Worm (Caenorhabditis elegans) whole organism, L3 larva: Measurements from ENCODE around the gene EGAP9.3.

Source experiments
- ama-1 ChIP-seq: fragments of 150-350 bp; optimal IDR thresholded peaks from 2 replicates; lab custom pipeline; 2018
- egl-27 ChIP-seq: sonication (generic microtip); optimal IDR thresholded peaks from 4 replicates; lab custom pipeline; 2017; ENCODE audit warnings: missing biosample characterization, missing genetic modification reagents, missing genetic modification characterization
- elt-3 ChIP-seq, 3 experiments: fragments of 150-350 bp in 1 of 3; sonication (generic microtip) in 2 of 3; optimal IDR thresholded peaks; 2 replicates in 2 of 3; 4 replicates in 1 of 3; lab custom pipeline; 2014 to 2017; ENCODE audit warnings: missing biosample characterization in 3 of 3, missing genetic modification characterization in 3 of 3

- no peak for TF ChIP-seq elt-3 (tag; optimal IDR thresholded peaks at IDR 0.05; lab: Kevin White, UChicago)
- TF ChIP-seq egl-27 (tag; lab: Kevin White, UChicago) = no peak
- no peak for TF ChIP-seq ama-1 (lab: Kevin White, UChicago)
Observed at ce11 chrV:6549871-6550270, 30.1 kb downstream of the EGAP9.3 start, which contains the start of gene lipl-4.
